Worm (Caenorhabditis elegans): Measurements from ENCODE around the gene fbxa-142.

ce11 chrV:16155111-16155510 lies 24.0 kb upstream of the fbxa-142 start, which contains the start of gene str-97:
- no peak for TF ChIP-seq tbx-11 (GFP tag; IDR thresholded peaks at IDR 0.05)
- no peak for TF ChIP-seq ama-1 (optimal IDR thresholded peaks at IDR 0.05)
- TF ChIP-seq flt-1 (GFP tag; IDR thresholded peaks at IDR 0.05) = no peak
- no peak for TF ChIP-seq tra-4 (tag; optimal IDR thresholded peaks at IDR 0.05)
- no peak for TF ChIP-seq ceh-36 (tag; optimal IDR thresholded peaks at IDR 0.05)
- no peak for TF ChIP-seq tbx-37 (GFP tag; conservative IDR thresholded peaks at IDR 0.05)
- no peak for TF ChIP-seq hmg-4 (GFP tag; optimal IDR thresholded peaks at IDR 0.05)
- TF ChIP-seq pes-1 (GFP tag; IDR thresholded peaks at IDR 0.05) = no peak
- TF ChIP-seq B0310.2 (tag; optimal IDR thresholded peaks at IDR 0.05) = no peak
- no peak for TF ChIP-seq hnd-1 (tag; optimal IDR thresholded peaks at IDR 0.05)
- no peak for TF ChIP-seq scrt-1 (GFP tag; IDR thresholded peaks at IDR 0.05)

Data from whole organism, early embryonic.